Fruit fly (Drosophila melanogaster): ENCODE data around the gene CG43248.

DNA sequence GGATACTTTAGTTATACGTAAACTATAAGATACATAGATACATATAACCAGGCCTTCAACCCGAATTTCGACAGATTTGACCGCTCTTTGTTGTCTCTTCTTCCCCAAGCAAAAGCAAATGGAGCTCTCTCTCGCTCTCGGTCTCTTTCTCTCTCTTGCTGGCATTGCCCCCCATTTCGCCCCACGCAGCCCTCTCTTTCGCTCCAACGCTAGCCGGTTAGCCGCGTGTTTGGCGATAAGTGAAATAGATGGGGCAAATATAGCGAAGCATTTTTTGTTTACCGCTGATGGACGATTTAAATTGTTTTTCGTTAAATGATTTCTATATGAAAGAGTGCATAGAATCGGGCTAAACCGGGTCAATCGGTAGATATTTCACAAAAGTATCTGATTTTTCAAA lies 16.9 kb downstream of the CG43248 start:
- TF ChIP-seq EcR (GFP tag; optimal IDR thresholded peaks at IDR 0.05): peak; percentile 83
- no peak for TF ChIP-seq CG13204 (GFP tag; optimal IDR thresholded peaks at IDR 0.05)
- TF ChIP-seq CG15710 (tag; optimal IDR thresholded peaks at IDR 0.05): no peak
- peak; percentile 43; the same call in 1 of the 2 replicates for TF ChIP-seq CG32121 (GFP tag; IDR thresholded peaks at IDR 0.05)
- no peak for TF ChIP-seq gl (tag; optimal IDR thresholded peaks at IDR 0.05)
- no peak for TF ChIP-seq fd96Ca (GFP tag; IDR thresholded peaks at IDR 0.05)
